Fruit fly (Drosophila melanogaster) whole organism, embryonic: ENCODE data around the gene CG5568.

ENCODE experiments used
- CG10267 ChIP-seq: fragments of 200-800 bp; sonication (Bioruptor generic); optimal IDR thresholded peaks from 2 replicates; lab custom pipeline; 2018; ENCODE audit warnings: missing biosample characterization, mild to moderate bottlenecking, missing genetic modification characterization, moderate library complexity
- CG11504 ChIP-seq: fragments of 200-800 bp; sonication (Bioruptor generic); optimal IDR thresholded peaks from 3 replicates; lab custom pipeline; 2019; ENCODE audit warnings: missing biosample characterization, mild to moderate bottlenecking, missing genetic modification characterization, moderate library complexity
- CG11560 ChIP-seq: fragments of 200-800 bp; sonication (Bioruptor generic); IDR thresholded peaks from 3 replicates; pipeline ENCODE4 v1.3.6; 2022; ENCODE audit warnings: missing biosample characterization, missing genetic modification characterization
- CG12071 ChIP-seq: fragments of 200-800 bp; sonication (Bioruptor generic); optimal IDR thresholded peaks from 3 replicates; lab custom pipeline; 2018; ENCODE audit warnings: missing biosample characterization, mild to moderate bottlenecking, missing genetic modification characterization
- CG14667 ChIP-seq: fragments of 200-800 bp; sonication (Bioruptor generic); IDR thresholded peaks from 2 replicates; pipeline ENCODE4 v1.3.6; 2022; ENCODE audit warnings: missing biosample characterization, missing genetic modification characterization
- CG15011 ChIP-seq: fragments of 200-800 bp; sonication (Bioruptor generic); optimal IDR thresholded peaks from 3 replicates; lab custom pipeline; 2018; ENCODE audit warnings: missing biosample characterization, mild to moderate bottlenecking, missing genetic modification characterization
- CG15269 ChIP-seq: fragments of 200-800 bp; sonication (Bioruptor generic); optimal IDR thresholded peaks from 2 replicates; lab custom pipeline; 2018; ENCODE audit warnings: missing biosample characterization, mild to moderate bottlenecking, missing genetic modification characterization, moderate library complexity
- CG17328 ChIP-seq: fragments of 200-800 bp; sonication (Bioruptor generic); IDR thresholded peaks from 2 replicates; pipeline ENCODE4 v1.3.6; 2022; ENCODE audit warnings: missing biosample characterization, missing genetic modification characterization
- CG18476 ChIP-seq: fragments of 200-800 bp; sonication (Bioruptor generic); optimal IDR thresholded peaks from 2 replicates; lab custom pipeline; 2016; ENCODE audit warnings: missing biosample characterization, mild to moderate bottlenecking, missing genetic modification characterization
- CG2129 ChIP-seq: fragments of 200-800 bp; sonication (Bioruptor generic); IDR thresholded peaks from 2 replicates; pipeline ENCODE4 v1.3.6; 2022; ENCODE audit warnings: missing biosample characterization, missing genetic modification characterization; ENCODE audit not compliant: partially characterized antibody
- CG2875 ChIP-seq: fragments of 200-800 bp; sonication (Bioruptor generic); optimal IDR thresholded peaks from 2 replicates; lab custom pipeline; 2017; ENCODE audit warnings: missing biosample characterization, mild to moderate bottlenecking, missing genetic modification characterization, missing genetic modification reagents
- CG32532 ChIP-seq: fragments of 200-800 bp; sonication (Bioruptor generic); IDR thresholded peaks from 2 replicates; pipeline ENCODE4 v1.3.6; 2022; ENCODE audit warnings: missing biosample characterization, missing genetic modification characterization
- CG3281 ChIP-seq: fragments of 200-800 bp; sonication (Bioruptor generic); optimal IDR thresholded peaks from 3 replicates; lab custom pipeline; 2017; ENCODE audit warnings: missing biosample characterization, mild to moderate bottlenecking, missing genetic modification characterization
- CG4617 ChIP-seq: fragments of 200-800 bp; sonication (Bioruptor generic); optimal IDR thresholded peaks from 3 replicates; lab custom pipeline; 2016; ENCODE audit warnings: missing biosample characterization, missing genetic modification characterization, borderline replicate concordance
- CG6854 ChIP-seq: fragments of 200-800 bp; sonication (Bioruptor generic); optimal IDR thresholded peaks from 3 replicates; lab custom pipeline; 2017; ENCODE audit warnings: missing biosample characterization, mild to moderate bottlenecking, missing genetic modification characterization
- CG7745 ChIP-seq: fragments of 200-800 bp; sonication (Bioruptor generic); optimal IDR thresholded peaks from 2 replicates; lab custom pipeline; 2018; ENCODE audit warnings: missing biosample characterization, mild to moderate bottlenecking, missing genetic modification characterization, moderate library complexity
- CG7839 ChIP-seq: fragments of 200-800 bp; sonication (Bioruptor generic); optimal IDR thresholded peaks from 3 replicates; lab custom pipeline; 2018; ENCODE audit warnings: missing biosample characterization, mild to moderate bottlenecking, missing genetic modification characterization, moderate library complexity
- CG8944 ChIP-seq: fragments of 200-800 bp; sonication (Bioruptor generic); optimal IDR thresholded peaks from 3 replicates; lab custom pipeline; 2016; ENCODE audit warnings: missing biosample characterization, missing genetic modification characterization
- CG9215 ChIP-seq: fragments of 200-800 bp; sonication (Bioruptor generic); IDR thresholded peaks from 2 replicates; pipeline ENCODE4 v1.3.6; 2022; ENCODE audit warnings: missing biosample characterization, missing genetic modification characterization
- E2f1 ChIP-seq: fragments of 200-800 bp; sonication (Bioruptor generic); IDR thresholded peaks from 2 replicates; pipeline ENCODE4 v1.3.6; 2022; ENCODE audit warnings: missing biosample characterization, missing genetic modification characterization
- E2f2 ChIP-seq: fragments of 200-800 bp; sonication (Bioruptor generic); IDR thresholded peaks from 2 replicates; pipeline ENCODE4 v1.3.6; 2022; ENCODE audit warnings: missing biosample characterization, missing genetic modification characterization
- Hmx ChIP-seq: fragments of 200-800 bp; sonication (Bioruptor generic); optimal IDR thresholded peaks from 2 replicates; lab custom pipeline; 2016; ENCODE audit warnings: missing biosample characterization, missing genetic modification characterization
- Hr51 ChIP-seq, 2 experiments: fragments of 200-800 bp; sonication (Bioruptor generic); optimal IDR thresholded peaks; 2 replicates in 1 of 2; 3 replicates in 1 of 2; lab custom pipeline; 2016 to 2018; ENCODE audit warnings: missing biosample characterization in 2 of 2, missing genetic modification characterization in 2 of 2, mild to moderate bottlenecking in 1 of 2, moderate library complexity in 1 of 2
- Med ChIP-seq: fragments of 200-800 bp; sonication (Bioruptor generic); peaks from one replicate; lab custom pipeline; 2016; ENCODE audit warnings: missing biosample characterization, missing genetic modification characterization, mild to moderate bottlenecking, inconsistent platforms, moderate library complexity
- Meics ChIP-seq: fragments of 200-800 bp; sonication (Bioruptor generic); optimal IDR thresholded peaks from 2 replicates; lab custom pipeline; 2017; ENCODE audit warnings: missing biosample characterization, mild to moderate bottlenecking, missing genetic modification characterization
- Spps ChIP-seq: fragments of 200-800 bp; sonication (Bioruptor generic); optimal IDR thresholded peaks from 2 replicates; lab custom pipeline; 2018; ENCODE audit warnings: missing biosample characterization, mild to moderate bottlenecking, missing genetic modification characterization
- ase ChIP-seq: fragments of 200-800 bp; sonication (Bioruptor generic); IDR thresholded peaks from 3 replicates; pipeline ENCODE4 v1.3.6; 2022; ENCODE audit warnings: missing biosample characterization, missing genetic modification characterization
- chif ChIP-seq, 2 experiments: fragments of 200-800 bp; sonication (Bioruptor generic); optimal IDR thresholded peaks; 3 replicates each; lab custom pipeline; 2016; ENCODE audit warnings: missing biosample characterization in 2 of 2, missing genetic modification characterization in 2 of 2
- chinmo ChIP-seq: fragments of 200-800 bp; sonication (Bioruptor generic); IDR thresholded peaks from 4 replicates; pipeline ENCODE4 v1.3.6; 2022; ENCODE audit warnings: missing biosample characterization, missing genetic modification characterization; ENCODE audit not compliant: partially characterized antibody
- crol ChIP-seq: fragments of 200-800 bp; sonication (Bioruptor generic); IDR thresholded peaks from 2 replicates; pipeline ENCODE4 v1.3.6; 2022; ENCODE audit warnings: missing biosample characterization, missing genetic modification characterization
- dysf ChIP-seq: fragments of 200-800 bp; sonication (Bioruptor generic); IDR thresholded peaks from 3 replicates; pipeline ENCODE4 v1.3.6; 2022; ENCODE audit warnings: missing biosample characterization, missing genetic modification characterization
- fd96Cb ChIP-seq: fragments of 200-800 bp; sonication (Bioruptor generic); optimal IDR thresholded peaks from 2 replicates; lab custom pipeline; 2018; ENCODE audit warnings: missing biosample characterization, mild to moderate bottlenecking, missing genetic modification characterization, moderate library complexity
- fu2 ChIP-seq: fragments of 200-800 bp; sonication (Bioruptor generic); optimal IDR thresholded peaks from 2 replicates; lab custom pipeline; 2016; ENCODE audit warnings: missing biosample characterization, missing genetic modification characterization
- grn ChIP-seq: fragments of 200-800 bp; sonication (Bioruptor generic); optimal IDR thresholded peaks from 3 replicates; lab custom pipeline; 2017; ENCODE audit warnings: missing biosample characterization, missing genetic modification characterization
- hbn ChIP-seq: fragments of 200-800 bp; sonication (Bioruptor generic); IDR thresholded peaks from 2 replicates; pipeline ENCODE4 v1.3.6; 2022; ENCODE audit warnings: missing biosample characterization, missing genetic modification characterization; ENCODE audit not compliant: partially characterized antibody
- hth ChIP-seq: fragments of >200 bp; optimal IDR thresholded peaks from 2 replicates; lab custom pipeline; 2017; ENCODE audit warnings: inconsistent platforms
- kni ChIP-seq: fragments of 200-800 bp; sonication (Bioruptor generic); optimal IDR thresholded peaks from 3 replicates; lab custom pipeline; 2017; ENCODE audit warnings: mild to moderate bottlenecking, missing biosample characterization, missing genetic modification reagents, missing genetic modification characterization
- phol ChIP-seq: fragments of 200-800 bp; sonication (Bioruptor generic); optimal IDR thresholded peaks from 3 replicates; lab custom pipeline; 2018; ENCODE audit warnings: missing biosample characterization, mild to moderate bottlenecking, missing genetic modification characterization, moderate library complexity
- pnt ChIP-seq: fragments of 200-800 bp; sonication (Bioruptor generic); optimal IDR thresholded peaks from 3 replicates; lab custom pipeline; 2016; ENCODE audit warnings: missing biosample characterization, missing genetic modification characterization
- rib ChIP-seq: fragments of 200-800 bp; sonication (Bioruptor generic); IDR thresholded peaks from 2 replicates; pipeline ENCODE4 v1.3.6; 2022; ENCODE audit warnings: missing biosample characterization, missing genetic modification characterization
- row ChIP-seq: fragments of 200-800 bp; sonication (Bioruptor generic); IDR thresholded peaks from 3 replicates; pipeline ENCODE4 v1.3.6; 2022; ENCODE audit warnings: missing biosample characterization, missing genetic modification characterization
- sd ChIP-seq: fragments of 200-800 bp; sonication (Bioruptor generic); optimal IDR thresholded peaks from 3 replicates; lab custom pipeline; 2018; ENCODE audit warnings: missing biosample characterization, mild to moderate bottlenecking, missing genetic modification characterization, moderate library complexity
- sens ChIP-seq: fragments of 200-800 bp; sonication (Bioruptor generic); peaks from one replicate; lab custom pipeline; 2016; ENCODE audit warnings: missing biosample characterization, missing genetic modification characterization
- shn ChIP-seq: fragments of 200-800 bp; sonication (Bioruptor generic); optimal IDR thresholded peaks from 3 replicates; lab custom pipeline; 2016; ENCODE audit warnings: missing biosample characterization, missing genetic modification characterization
- sisA ChIP-seq: fragments of 200-800 bp; sonication (Bioruptor generic); IDR thresholded peaks from 2 replicates; pipeline ENCODE4 v1.3.6; 2022; ENCODE audit warnings: missing biosample characterization, missing genetic modification characterization
- tup ChIP-seq: fragments of 200-800 bp; sonication (Bioruptor generic); optimal IDR thresholded peaks from 2 replicates; lab custom pipeline; 2016; ENCODE audit warnings: missing biosample characterization, mild to moderate bottlenecking, missing genetic modification characterization, moderate library complexity
- usp ChIP-seq: fragments of >200 bp; optimal IDR thresholded peaks from 2 replicates; lab custom pipeline; 2017; ENCODE audit warnings: missing biosample characterization, missing genetic modification characterization

Gene CG5568

DNA sequence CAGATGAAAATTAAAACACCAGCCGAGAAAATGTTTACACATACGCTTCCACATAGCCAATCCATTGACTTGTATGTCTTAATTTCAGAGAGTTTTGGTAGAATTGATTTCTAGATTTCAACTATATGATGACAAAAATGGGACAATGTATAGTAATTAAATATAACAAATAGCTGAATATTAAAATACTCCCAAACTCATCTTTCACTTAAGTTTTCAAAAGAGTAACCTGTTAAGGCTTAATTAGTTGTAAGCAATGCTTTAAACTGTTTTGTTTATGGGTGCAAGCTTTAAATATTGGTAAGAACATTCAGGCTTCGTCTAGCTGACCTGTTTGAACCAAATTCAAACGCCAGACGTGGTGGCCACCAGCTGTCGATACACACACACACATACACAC lies 42.6 kb upstream of the CG5568 start (continued):
- no peak for TF ChIP-seq shn
- TF ChIP-seq CG4617, result no peak

DNA sequence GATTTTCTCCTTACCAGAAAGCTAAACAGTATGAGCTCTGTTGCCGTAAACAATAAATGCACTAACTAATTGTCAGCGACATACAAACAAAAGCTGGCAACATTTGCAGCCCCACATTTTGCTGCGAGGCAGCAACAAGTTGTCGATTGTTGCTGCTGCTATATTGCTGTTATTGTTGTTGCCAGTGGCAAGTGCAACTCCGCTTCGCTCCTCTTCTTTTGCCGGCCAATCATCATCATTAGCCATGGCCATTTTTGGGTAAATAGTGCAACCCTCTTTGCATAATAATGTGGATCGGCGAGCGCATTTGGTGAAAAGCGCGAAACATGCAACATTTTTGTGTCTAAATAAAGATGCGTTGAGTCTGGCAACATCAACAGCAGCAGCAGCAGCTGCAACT lies 40.7 kb upstream of the CG5568 start:
- no peak for TF ChIP-seq pnt
- TF ChIP-seq CG11504 (tag; lab: Kevin White, UChicago), result peak; percentile 93

DNA sequence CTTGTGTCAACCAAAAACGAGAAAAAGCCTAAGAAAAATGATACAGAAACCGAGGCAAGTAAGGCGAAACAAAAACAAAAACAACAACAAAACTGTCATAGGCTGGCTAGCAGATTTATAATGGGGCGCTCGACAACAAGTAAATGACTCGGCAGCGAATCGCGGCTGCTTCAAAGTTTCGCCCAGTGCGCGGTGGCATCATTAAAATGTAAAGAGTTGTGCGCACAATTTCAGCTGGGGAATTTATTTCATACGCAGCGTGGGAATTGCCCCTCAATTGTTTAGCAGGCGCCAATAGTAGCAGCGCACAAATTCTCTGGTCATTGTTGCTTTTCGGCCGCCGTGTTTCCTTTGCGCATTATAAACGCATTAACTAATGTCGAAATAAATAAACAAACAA lies 39.4 kb upstream of the CG5568 start:
- TF ChIP-seq dysf, result no peak
- no peak for TF ChIP-seq CG7839 (tag; lab: Kevin White, UChicago)
- no peak for TF ChIP-seq hbn
- TF ChIP-seq sd (tag; lab: Kevin White, UChicago), result peak; percentile 53
- TF ChIP-seq usp (GFP tag; lab: Kevin White, UChicago), result no peak
- TF ChIP-seq chinmo, result 0 out of 4 replicates have a peak, but pooled peaks have one; percentile 59
- no peak for TF ChIP-seq CG18476 (GFP tag; lab: Kevin White, UChicago)
- no peak for TF ChIP-seq CG32532
- TF ChIP-seq fd96Cb (tag; lab: Kevin White, UChicago), result no peak
- no peak for TF ChIP-seq CG15011
- TF ChIP-seq grn, result no peak
- TF ChIP-seq Meics, result no peak
- no peak for TF ChIP-seq CG2875 (GFP tag; lab: Kevin White, UChicago)
- TF ChIP-seq CG15269 (tag; lab: Kevin White, UChicago), result peak; percentile 24
- no peak for TF ChIP-seq ase (GFP tag; lab: Robert Waterston, UW)
- TF ChIP-seq CG12071, result no peak

DNA sequence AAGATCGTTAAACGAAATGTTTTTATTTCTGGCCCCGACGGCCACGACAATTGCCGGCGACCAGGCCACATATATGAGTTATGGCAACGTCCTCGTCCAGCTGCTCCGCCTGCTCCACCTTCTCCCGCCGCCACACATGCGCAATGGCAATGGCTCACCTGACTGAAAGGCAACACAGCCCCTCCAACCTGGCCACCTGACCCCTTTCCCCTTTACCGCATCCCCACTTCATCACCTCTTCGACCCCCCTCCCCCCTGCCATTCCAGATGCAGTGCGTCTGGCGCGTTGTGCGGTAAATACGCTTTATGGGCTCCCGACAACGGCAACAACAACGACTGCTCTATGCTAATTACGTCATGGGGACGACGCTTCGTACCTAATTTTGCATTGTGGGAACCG lies 37.5 kb upstream of the CG5568 start:
- TF ChIP-seq E2f2 (GFP tag; lab: Robert Waterston, UW) (no peak), row (no peak), CG11504 (tag; lab: Kevin White, UChicago) (peak; percentile 69), CG11560 (no peak), fu2 (GFP tag; lab: Kevin White, UChicago) (no peak), Hmx (GFP tag; lab: Kevin White, UChicago) (no peak), Spps (tag; lab: Kevin White, UChicago) (no peak), CG8944 (no peak), kni (no peak), crol (GFP tag; lab: Robert Waterston, UW) (peak; percentile 64), CG15269 (tag; lab: Kevin White, UChicago) (no peak), CG15011 (no peak), CG10267 (tag; lab: Kevin White, UChicago) (no peak), CG14667 (GFP tag; lab: Robert Waterston, UW) (no peak)

DNA sequence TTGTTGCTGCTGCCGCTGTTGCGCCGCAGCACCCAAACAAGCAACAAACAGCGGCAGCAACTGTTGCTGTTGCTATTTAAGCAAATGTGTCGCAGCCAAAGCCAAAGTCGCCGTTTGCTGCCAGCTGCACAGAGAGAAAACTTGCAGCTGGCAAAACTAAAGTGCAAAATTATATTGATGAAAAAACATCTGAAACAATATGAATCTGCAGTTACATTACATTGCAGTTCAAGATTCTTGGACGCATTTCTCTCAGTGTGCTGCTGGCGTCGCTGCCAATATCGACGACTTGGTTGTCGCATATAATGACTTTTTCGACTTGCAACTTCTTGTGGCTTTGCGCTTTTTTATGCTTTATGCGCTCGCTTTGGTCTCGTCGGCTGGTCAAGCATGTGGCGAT lies 37.1 kb upstream of the CG5568 start:
- no peak for TF ChIP-seq hth
- peak; percentile 3 for TF ChIP-seq phol (tag; lab: Kevin White, UChicago)
- TF ChIP-seq Hr51 (GFP tag; optimal IDR thresholded peaks at IDR 0.05; lab: Kevin White, UChicago), result peak in 1 of 2 experiments; percentile 4
- no peak for TF ChIP-seq CG6854 (GFP tag; lab: Kevin White, UChicago)
- TF ChIP-seq chif (GFP tag; optimal IDR thresholded peaks at IDR 0.05; lab: Kevin White, UChicago), result peak; percentile 39 to 42
- peak; percentile 36; the same call in 1 of the 2 replicates for TF ChIP-seq sisA (GFP tag; lab: Robert Waterston, UW)
- no peak for TF ChIP-seq CG2129 (GFP tag; lab: Robert Waterston, UW)
- TF ChIP-seq Med, result peak; percentile 70
- TF ChIP-seq sens (GFP tag; lab: Kevin White, UChicago), result peak; percentile 63
- no peak for TF ChIP-seq E2f1 (GFP tag; lab: Robert Waterston, UW)
- no peak for TF ChIP-seq CG11560
- peak; percentile 26 for TF ChIP-seq CG8944
- no peak for TF ChIP-seq tup
- no peak for TF ChIP-seq CG3281 (GFP tag; lab: Kevin White, UChicago)
- no peak for TF ChIP-seq CG7745 (tag; lab: Kevin White, UChicago)
- peak; percentile 55 for TF ChIP-seq CG17328
- TF ChIP-seq rib, result no peak
- TF ChIP-seq CG9215, result no peak
